Fruit fly (Drosophila melanogaster): ENCODE data around the gene CG2211.

Gene CG2211

dm6 chr3L:1378862-1379543 lies 43.8 kb upstream of the CG2211 start (continued):
- peak; percentile 24 for TF ChIP-seq Asciz (GFP tag; optimal IDR thresholded peaks at IDR 0.05)
- peak; percentile 62 for TF ChIP-seq CG13424 (tag; optimal IDR thresholded peaks at IDR 0.05)
- TF ChIP-seq CG1792 (GFP tag; optimal IDR thresholded peaks at IDR 0.05): no peak
- peak; percentile 13 for TF ChIP-seq CG4707 (GFP tag; optimal IDR thresholded peaks at IDR 0.05)
- peak; percentile 86 for TF ChIP-seq CG2712 (tag; optimal IDR thresholded peaks at IDR 0.05)
- peak in 1 of 3 experiments; percentile 63 for TF ChIP-seq Stat92E (GFP tag; optimal IDR thresholded peaks at IDR 0.05)
- no peak for TF ChIP-seq CG7928 (GFP tag; optimal IDR thresholded peaks at IDR 0.05)
- peak; percentile 5 for TF ChIP-seq CG4854 (GFP tag; optimal IDR thresholded peaks at IDR 0.05)
- TF ChIP-seq CG2889 (GFP tag; IDR thresholded peaks at IDR 0.05): no peak
- no peak for TF ChIP-seq dati (GFP tag; IDR thresholded peaks at IDR 0.05)
- peak; percentile 38 for TF ChIP-seq CG9817 (tag; optimal IDR thresholded peaks at IDR 0.05)
- peak; percentile 54; the same call in 1 of the 2 replicates for TF ChIP-seq CG14441 (GFP tag; IDR thresholded peaks at IDR 0.05)
- peak; percentile 55 for TF ChIP-seq D19A (tag; optimal IDR thresholded peaks at IDR 0.05)
- peak; percentile 24 for TF ChIP-seq pum (GFP tag; optimal IDR thresholded peaks at IDR 0.05)
- TF ChIP-seq dimm (GFP tag; IDR thresholded peaks at IDR 0.05): peak; percentile 11; the same call in 1 of the 2 replicates
- peak; percentile 7 for TF ChIP-seq nau (GFP tag; optimal IDR thresholded peaks at IDR 0.05)
- peak in 1 of 2 experiments; percentile 48 for TF ChIP-seq dpn (GFP tag; optimal IDR thresholded peaks at IDR 0.05)
- no peak for TF ChIP-seq exex (tag; optimal IDR thresholded peaks at IDR 0.05)
- peak; percentile 67 for TF ChIP-seq bab2 (GFP tag; optimal IDR thresholded peaks at IDR 0.05)
- TF ChIP-seq luna (GFP tag; optimal IDR thresholded peaks at IDR 0.05): no peak
- peak; percentile 8 for TF ChIP-seq CG4617 (GFP tag; optimal IDR thresholded peaks at IDR 0.05; ENCODE audit: borderline replicate concordance)
- TF ChIP-seq Awh (GFP tag; IDR thresholded peaks at IDR 0.05): peak; percentile 77
- peak in 1 of 2 experiments; percentile 21 for TF ChIP-seq Eip74EF (GFP tag; optimal IDR thresholded peaks at IDR 0.05)
- TF ChIP-seq slbo (GFP tag; IDR thresholded peaks at IDR 0.05): peak; percentile 35
- TF ChIP-seq CG7556 (GFP tag; optimal IDR thresholded peaks at IDR 0.05): peak; percentile 68
- no peak for TF ChIP-seq CG8944 (GFP tag; optimal IDR thresholded peaks at IDR 0.05)
- no peak for TF ChIP-seq ftz-f1 (GFP tag; optimal IDR thresholded peaks at IDR 0.05)
- no peak for TF ChIP-seq sd (tag; optimal IDR thresholded peaks at IDR 0.05)
- peak; percentile 3 for TF ChIP-seq scrt (GFP tag; optimal IDR thresholded peaks at IDR 0.05)
- peak; percentile 53; the same call in 1 of the 2 replicates for TF ChIP-seq CG32767 (GFP tag; IDR thresholded peaks at IDR 0.05)
- no peak for TF ChIP-seq crc (GFP tag; optimal IDR thresholded peaks at IDR 0.05)
- TF ChIP-seq z (GFP tag; IDR thresholded peaks at IDR 0.05): 0 out of 3 replicates have a peak, but pooled peaks have one; percentile 48
- peak; percentile 83 for TF ChIP-seq dmrt11E (tag; optimal IDR thresholded peaks at IDR 0.05)
- TF ChIP-seq sr (GFP tag; IDR thresholded peaks at IDR 0.05): no peak
- peak; percentile 79 for TF ChIP-seq nmo (GFP tag; optimal IDR thresholded peaks at IDR 0.05)
- TF ChIP-seq D19B (GFP tag; optimal IDR thresholded peaks at IDR 0.05): no peak
- no peak for TF ChIP-seq Myb (GFP tag; optimal IDR thresholded peaks at IDR 0.05)
- peak in 1 of 3 experiments; percentile 72 for TF ChIP-seq lola (GFP tag; optimal IDR thresholded peaks at IDR 0.05)
- TF ChIP-seq CG11504 (tag; optimal IDR thresholded peaks at IDR 0.05): peak; percentile 60
- TF ChIP-seq sqz (GFP tag; optimal IDR thresholded peaks at IDR 0.05): peak; percentile 29
- TF ChIP-seq stwl (tag; optimal IDR thresholded peaks at IDR 0.05): peak; percentile 11
- TF ChIP-seq CG5953 (GFP tag; IDR thresholded peaks at IDR 0.05): 0 out of 2 replicates have a peak, but pooled peaks have one; percentile 32
- no peak for TF ChIP-seq br (optimal IDR thresholded peaks at IDR 0.05)
- TF ChIP-seq pzg (GFP tag; optimal IDR thresholded peaks at IDR 0.05): no peak
- TF ChIP-seq CG15696 (tag; optimal IDR thresholded peaks at IDR 0.05): peak; percentile 40
- peak; percentile 62 for TF ChIP-seq CG10209 (GFP tag; optimal IDR thresholded peaks at IDR 0.05)
- TF ChIP-seq insv (GFP tag; optimal IDR thresholded peaks at IDR 0.05): no peak
- TF ChIP-seq CG11093 (GFP tag; IDR thresholded peaks at IDR 0.05): peak; percentile 43; the same call in 1 of the 3 replicates

All from whole organism, embryonic.